Fruit fly (Drosophila melanogaster): ENCODE measurements around the gene Root.

DNA sequence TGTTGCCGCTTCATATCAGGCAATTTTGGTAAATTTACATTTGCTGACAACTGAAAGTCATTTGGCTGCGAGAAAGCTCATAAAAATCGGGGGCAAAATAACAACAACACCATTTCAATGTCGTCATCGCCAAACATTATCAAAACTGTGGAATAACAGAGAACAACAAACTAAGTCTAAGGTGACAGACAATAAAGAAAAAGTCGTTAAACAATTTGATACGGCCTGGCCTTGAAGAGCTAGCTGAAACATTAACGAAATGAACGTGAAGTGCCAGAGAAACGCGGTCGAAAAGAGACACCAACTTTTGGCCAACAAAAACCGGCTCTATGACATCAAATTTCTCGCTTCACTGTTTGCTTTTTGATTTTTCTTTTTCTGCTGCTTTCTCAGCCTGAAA lies 22.9 kb upstream of the Root start:
- TF ChIP-seq ttk (optimal IDR thresholded peaks at IDR 0.05) (no peak), Sin3A (optimal IDR thresholded peaks at IDR 0.05) (no peak)

Measured in Kc167 (cell line).